Worm (Caenorhabditis elegans) whole organism, L3 larva: ENCODE results near the gene set-23.

Experiments
- aly-2 ChIP-seq: fragments of 150-350 bp; optimal IDR thresholded peaks from 2 replicates; lab custom pipeline; 2014; ENCODE audit warnings: missing biosample characterization, missing genetic modification characterization
- ceh-28 ChIP-seq: fragments of 150-350 bp; optimal IDR thresholded peaks from 2 replicates; lab custom pipeline; 2014; ENCODE audit warnings: missing biosample characterization, missing genetic modification reagents, missing genetic modification characterization
- jun-1 ChIP-seq: fragments of 150-350 bp; optimal IDR thresholded peaks from 2 replicates; lab custom pipeline; 2014; ENCODE audit warnings: missing biosample characterization, missing genetic modification reagents, missing genetic modification characterization
- mdl-1 ChIP-seq: fragments of 150-350 bp; optimal IDR thresholded peaks from 2 replicates; lab custom pipeline; 2014; ENCODE audit warnings: missing biosample characterization, missing genetic modification characterization
- nhr-11 ChIP-seq: fragments of 150-350 bp; optimal IDR thresholded peaks from 2 replicates; lab custom pipeline; 2014; ENCODE audit warnings: missing biosample characterization, missing genetic modification characterization
- nhr-23 ChIP-seq: fragments of 150-350 bp; optimal IDR thresholded peaks from 2 replicates; lab custom pipeline; 2014; ENCODE audit warnings: missing biosample characterization, missing genetic modification reagents, missing genetic modification characterization
- nhr-76 ChIP-seq: fragments of 150-350 bp; sonication (generic microtip); optimal IDR thresholded peaks from 5 replicates; lab custom pipeline; 2014; ENCODE audit warnings: missing biosample characterization, missing genetic modification characterization
- unc-62 ChIP-seq: fragments of 150-350 bp; sonication (generic microtip); optimal IDR thresholded peaks from 4 replicates; lab custom pipeline; 2014; ENCODE audit warnings: missing biosample characterization, missing genetic modification reagents, missing genetic modification characterization

DNA sequence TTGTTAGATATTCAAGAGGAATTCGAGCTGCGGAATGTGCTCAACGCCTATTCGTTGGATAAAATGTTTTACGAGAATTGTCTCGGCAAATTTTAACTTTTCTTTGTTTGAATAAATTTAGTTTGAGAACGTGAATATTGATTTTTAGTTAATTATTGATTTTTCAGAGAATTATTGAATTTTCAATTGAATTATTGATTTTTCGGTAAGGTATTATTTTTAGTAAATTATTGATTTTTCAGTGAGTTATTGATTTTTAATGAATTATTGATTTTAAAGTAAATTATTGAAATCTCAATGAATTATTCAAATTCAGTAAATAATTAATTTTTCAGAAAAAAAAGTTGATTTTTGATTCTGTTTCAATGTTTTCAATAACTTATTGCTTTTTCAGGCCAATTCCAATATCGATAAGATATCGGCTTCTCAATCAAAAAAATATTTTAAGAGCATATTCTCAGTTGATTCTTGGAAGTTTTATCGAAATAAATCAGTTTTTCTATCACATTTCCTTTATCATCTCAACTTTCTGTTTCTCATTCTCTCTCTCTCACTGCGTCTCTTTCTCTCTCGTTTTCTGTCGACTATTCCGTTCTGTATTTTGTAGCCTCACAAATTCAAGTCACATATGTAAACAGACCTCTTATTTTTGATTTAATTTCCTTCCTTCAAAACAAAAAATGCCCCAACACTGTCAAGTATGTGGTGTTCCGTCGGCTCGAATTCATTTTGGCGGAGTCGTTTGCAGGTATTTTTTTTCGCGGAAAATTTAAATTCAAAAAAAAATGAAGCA is 18.3 kb downstream of the set-23 start, which contains the start of gene nhr-92:
- TF ChIP-seq jun-1 = no peak
- no peak for TF ChIP-seq unc-62
- TF ChIP-seq ceh-28 = peak; percentile 95
- no peak for TF ChIP-seq nhr-11
- TF ChIP-seq nhr-23 (tag; lab: Kevin White, UChicago) = no peak
- TF ChIP-seq nhr-76 (tag; lab: Kevin White, UChicago) = no peak
- TF ChIP-seq mdl-1 = no peak
- TF ChIP-seq aly-2 (tag; lab: Kevin White, UChicago) = no peak
